Fruit fly (Drosophila melanogaster) whole organism, embryonic: Measurements from ENCODE around the gene CG32095.
A peak's percentile ranks its signal among the peaks of the same experiment; 100 is the strongest.

ENCODE experiments used
- ATbp ChIP-seq: fragments of 200-800 bp; sonication (Bioruptor generic); optimal IDR thresholded peaks from 2 replicates; lab custom pipeline; 2017; ENCODE audit warnings: missing biosample characterization, mild to moderate bottlenecking, missing genetic modification characterization, missing genetic modification reagents
- Atf6 ChIP-seq: fragments of 200-800 bp; sonication (Bioruptor generic); IDR thresholded peaks from 2 replicates; pipeline ENCODE4 v1.3.6; 2022; ENCODE audit warnings: missing biosample characterization, missing genetic modification characterization
- B-H1 ChIP-seq: fragments of 200-800 bp; sonication (Bioruptor generic); IDR thresholded peaks from 3 replicates; pipeline ENCODE4 v1.3.6; 2022; ENCODE audit warnings: missing biosample characterization, missing genetic modification characterization
- BtbVII ChIP-seq: fragments of 200-800 bp; sonication (Bioruptor generic); optimal IDR thresholded peaks from 3 replicates; lab custom pipeline; 2017; ENCODE audit warnings: missing biosample characterization, mild to moderate bottlenecking, missing genetic modification characterization
- CG11723 ChIP-seq: fragments of 200-800 bp; sonication (Bioruptor generic); optimal IDR thresholded peaks from 2 replicates; lab custom pipeline; 2017; ENCODE audit warnings: missing biosample characterization, mild to moderate bottlenecking, missing genetic modification characterization
- CG12236 ChIP-seq: fragments of 200-800 bp; sonication (Bioruptor generic); optimal IDR thresholded peaks from 2 replicates; lab custom pipeline; 2016; ENCODE audit warnings: missing biosample characterization, missing genetic modification characterization
- CG13296 ChIP-seq: fragments of 200-800 bp; sonication (Bioruptor generic); optimal IDR thresholded peaks from 3 replicates; lab custom pipeline; 2018; ENCODE audit warnings: missing biosample characterization, mild to moderate bottlenecking, missing genetic modification characterization
- CG13424 ChIP-seq: fragments of 200-800 bp; sonication (Bioruptor generic); optimal IDR thresholded peaks from 2 replicates; lab custom pipeline; 2019; ENCODE audit warnings: missing biosample characterization, mild to moderate bottlenecking, missing genetic modification characterization, moderate library complexity
- CG14441 ChIP-seq: fragments of 200-800 bp; sonication (Bioruptor generic); IDR thresholded peaks from 2 replicates; pipeline ENCODE4 v1.3.6; 2022; ENCODE audit warnings: missing biosample characterization, missing genetic modification characterization
- CG17802 ChIP-seq: fragments of 200-800 bp; sonication (Bioruptor generic); optimal IDR thresholded peaks from 2 replicates; lab custom pipeline; 2018; ENCODE audit warnings: missing biosample characterization, mild to moderate bottlenecking, missing genetic modification characterization, moderate library complexity
- CG17912 ChIP-seq: fragments of 200-800 bp; sonication (Bioruptor generic); optimal IDR thresholded peaks from 2 replicates; lab custom pipeline; 2018; ENCODE audit warnings: missing biosample characterization, mild to moderate bottlenecking, missing genetic modification characterization
- CG2875 ChIP-seq: fragments of 200-800 bp; sonication (Bioruptor generic); optimal IDR thresholded peaks from 2 replicates; lab custom pipeline; 2017; ENCODE audit warnings: missing biosample characterization, mild to moderate bottlenecking, missing genetic modification characterization, missing genetic modification reagents
- CG4424 ChIP-seq: fragments of 200-800 bp; sonication (Bioruptor generic); optimal IDR thresholded peaks from 3 replicates; lab custom pipeline; 2016; ENCODE audit warnings: missing biosample characterization, missing genetic modification characterization
- CG5180 ChIP-seq: fragments of 200-800 bp; sonication (Bioruptor generic); optimal IDR thresholded peaks from 3 replicates; lab custom pipeline; 2017; ENCODE audit warnings: missing biosample characterization, missing genetic modification characterization, mild to moderate bottlenecking, moderate library complexity, missing genetic modification reagents
- CG9876 ChIP-seq: fragments of 200-800 bp; sonication (Bioruptor generic); optimal IDR thresholded peaks from 2 replicates; lab custom pipeline; 2016; ENCODE audit warnings: missing biosample characterization, missing genetic modification characterization
- Camta ChIP-seq: fragments of 200-800 bp; sonication (Bioruptor generic); optimal IDR thresholded peaks from 2 replicates; lab custom pipeline; 2016; ENCODE audit warnings: missing biosample characterization, missing genetic modification characterization
- Ets65A ChIP-seq: fragments of 200-800 bp; sonication (Bioruptor generic); peaks from one replicate; lab custom pipeline; 2016; ENCODE audit warnings: missing biosample characterization, missing genetic modification characterization
- Ets97D ChIP-seq: fragments of 200-800 bp; sonication (Bioruptor generic); optimal IDR thresholded peaks from 3 replicates; lab custom pipeline; 2016; ENCODE audit warnings: missing biosample characterization, missing genetic modification characterization
- GATAe ChIP-seq: fragments of 200-800 bp; sonication (Bioruptor generic); conservative IDR thresholded peaks from 2 replicates; pipeline ENCODE4 v1.3.6; 2022; ENCODE audit warnings: missing biosample characterization, missing genetic modification characterization
- H15 ChIP-seq: fragments of 200-800 bp; sonication (Bioruptor generic); IDR thresholded peaks from 3 replicates; pipeline ENCODE4 v1.3.6; 2022; ENCODE audit warnings: missing biosample characterization, missing genetic modification characterization
- HLH3B ChIP-seq: fragments of 200-800 bp; sonication (Bioruptor generic); IDR thresholded peaks from 2 replicates; pipeline ENCODE4 v1.3.6; 2022; ENCODE audit warnings: missing biosample characterization, missing genetic modification characterization
- Hr78 ChIP-seq, 2 experiments: fragments of 200-800 bp in 1 of 2; fragments of >200 bp in 1 of 2; sonication (Bioruptor generic) in 1 of 2; optimal IDR thresholded peaks; 2 replicates each; lab custom pipeline; 2017 to 2019; ENCODE audit warnings: missing biosample characterization in 2 of 2, missing genetic modification characterization in 2 of 2, mild to moderate bottlenecking in 1 of 2, moderate library complexity in 1 of 2
- Med ChIP-seq: fragments of 200-800 bp; sonication (Bioruptor generic); peaks from one replicate; lab custom pipeline; 2016; ENCODE audit warnings: missing biosample characterization, missing genetic modification characterization, mild to moderate bottlenecking, inconsistent platforms, moderate library complexity
- Mrtf ChIP-seq: fragments of 200-800 bp; sonication (Bioruptor generic); IDR thresholded peaks from 3 replicates; pipeline ENCODE4 v1.3.6; 2022; ENCODE audit warnings: missing biosample characterization, missing genetic modification characterization
- NFAT ChIP-seq: fragments of 200-800 bp; sonication (Bioruptor generic); IDR thresholded peaks from 2 replicates; pipeline ENCODE4 v1.3.6; 2022; ENCODE audit warnings: missing biosample characterization, missing genetic modification characterization
- Nf-YA ChIP-seq: fragments of 200-800 bp; sonication (Bioruptor generic); IDR thresholded peaks from 2 replicates; pipeline ENCODE4 v1.3.6; 2022; ENCODE audit warnings: missing biosample characterization, missing genetic modification characterization
- Pdp1 ChIP-seq, 2 experiments: fragments of 200-800 bp; sonication (Bioruptor generic); optimal IDR thresholded peaks; 3 replicates each; lab custom pipeline; 2016; ENCODE audit warnings: missing biosample characterization in 2 of 2, missing genetic modification characterization in 2 of 2, mild to moderate bottlenecking in 1 of 2, moderate library complexity in 1 of 2
- Taf1 ChIP-seq: fragments of 200-800 bp; sonication (Bioruptor generic); IDR thresholded peaks from 2 replicates; pipeline ENCODE4 v1.3.6; 2022; ENCODE audit warnings: missing biosample characterization, missing genetic modification characterization
- Xrp1 ChIP-seq: fragments of 200-800 bp; sonication (Bioruptor generic); IDR thresholded peaks from 2 replicates; pipeline ENCODE4 v1.3.6; 2022; ENCODE audit warnings: missing biosample characterization, missing genetic modification characterization
- bsh ChIP-seq, 2 experiments: fragments of 200-800 bp; sonication (Bioruptor generic); optimal IDR thresholded peaks; 2 replicates each; lab custom pipeline; 2017 to 2018; ENCODE audit warnings: mild to moderate bottlenecking in 2 of 2, missing biosample characterization in 2 of 2, missing genetic modification characterization in 2 of 2, moderate library complexity in 1 of 2
- cas ChIP-seq: fragments of 200-800 bp; sonication (Bioruptor generic); IDR thresholded peaks from 2 replicates; pipeline ENCODE4 v1.3.6; 2022; ENCODE audit warnings: missing biosample characterization, missing genetic modification characterization
- chinmo ChIP-seq: fragments of 200-800 bp; sonication (Bioruptor generic); IDR thresholded peaks from 4 replicates; pipeline ENCODE4 v1.3.6; 2022; ENCODE audit warnings: missing biosample characterization, missing genetic modification characterization; ENCODE audit not compliant: partially characterized antibody
- crc ChIP-seq: fragments of 200-800 bp; sonication (Bioruptor generic); optimal IDR thresholded peaks from 2 replicates; lab custom pipeline; 2016; ENCODE audit warnings: missing biosample characterization, missing genetic modification characterization
- esg ChIP-seq: fragments of 200-800 bp; sonication (Bioruptor generic); conservative IDR thresholded peaks from 2 replicates; pipeline ENCODE4 v1.3.6; 2022; ENCODE audit warnings: missing biosample characterization, missing genetic modification characterization
- ftz-f1 ChIP-seq: fragments of 200-800 bp; sonication (Bioruptor generic); optimal IDR thresholded peaks from 2 replicates; lab custom pipeline; 2016; ENCODE audit warnings: missing biosample characterization, missing genetic modification characterization
- grn ChIP-seq: fragments of 200-800 bp; sonication (Bioruptor generic); optimal IDR thresholded peaks from 3 replicates; lab custom pipeline; 2017; ENCODE audit warnings: missing biosample characterization, missing genetic modification characterization
- gro ChIP-seq: fragments of 200-800 bp; sonication (Bioruptor generic); optimal IDR thresholded peaks from 2 replicates; lab custom pipeline; 2016; ENCODE audit warnings: missing biosample characterization, missing genetic modification characterization
- lab ChIP-seq: fragments of 200-800 bp; sonication (Bioruptor generic); optimal IDR thresholded peaks from 3 replicates; lab custom pipeline; 2017; ENCODE audit warnings: missing biosample characterization, missing genetic modification characterization, mild to moderate bottlenecking, moderate library complexity, missing genetic modification reagents
- lov ChIP-seq, 2 experiments: fragments of 200-800 bp in 1 of 2; fragments of >200 bp in 1 of 2; sonication (Bioruptor generic) in 1 of 2; IDR thresholded peaks in 1 of 2; optimal IDR thresholded peaks in 1 of 2; 2 replicates in 1 of 2; 3 replicates in 1 of 2; pipeline versions ENCODE4 v1.3.6 to Lab custom; 2017 to 2022; ENCODE audit warnings: missing biosample characterization in 1 of 2, missing genetic modification characterization in 1 of 2
- luna ChIP-seq: fragments of 200-800 bp; sonication (Bioruptor generic); optimal IDR thresholded peaks from 2 replicates; lab custom pipeline; 2016; ENCODE audit warnings: missing biosample characterization, missing genetic modification characterization
- mirr ChIP-seq: fragments of 200-800 bp; sonication (Bioruptor generic); optimal IDR thresholded peaks from 3 replicates; lab custom pipeline; 2018; ENCODE audit warnings: missing biosample characterization, mild to moderate bottlenecking, missing genetic modification characterization
- otp ChIP-seq: fragments of 200-800 bp; sonication (Bioruptor generic); IDR thresholded peaks from 3 replicates; pipeline ENCODE4, ENCODE4 v1.3.6; 2022; ENCODE audit warnings: missing biosample characterization, missing genetic modification characterization
- pho ChIP-seq: fragments of 200-800 bp; sonication (Bioruptor generic); optimal IDR thresholded peaks from 2 replicates; lab custom pipeline; 2016; ENCODE audit warnings: missing biosample characterization, missing genetic modification characterization
- rib ChIP-seq: fragments of 200-800 bp; sonication (Bioruptor generic); IDR thresholded peaks from 2 replicates; pipeline ENCODE4 v1.3.6; 2022; ENCODE audit warnings: missing biosample characterization, missing genetic modification characterization
- salm ChIP-seq: fragments of 200-800 bp; sonication (Bioruptor generic); optimal IDR thresholded peaks from 2 replicates; lab custom pipeline; 2018; ENCODE audit warnings: missing biosample characterization, mild to moderate bottlenecking, missing genetic modification characterization
- sens ChIP-seq: fragments of 200-800 bp; sonication (Bioruptor generic); peaks from one replicate; lab custom pipeline; 2016; ENCODE audit warnings: missing biosample characterization, missing genetic modification characterization
- sim ChIP-seq: fragments of 200-800 bp; sonication (Bioruptor generic); IDR thresholded peaks from 2 replicates; pipeline ENCODE4 v1.3.6; 2022; ENCODE audit warnings: missing biosample characterization, missing genetic modification characterization
- slou ChIP-seq: fragments of 200-800 bp; sonication (Bioruptor generic); optimal IDR thresholded peaks from 3 replicates; lab custom pipeline; 2016; ENCODE audit warnings: missing biosample characterization, missing genetic modification characterization
- tin ChIP-seq: fragments of 200-800 bp; sonication (Bioruptor generic); optimal IDR thresholded peaks from 3 replicates; lab custom pipeline; 2016; ENCODE audit warnings: missing biosample characterization, missing genetic modification characterization
- vvl ChIP-seq: fragments of 200-800 bp; sonication (Bioruptor generic); IDR thresholded peaks from 2 replicates; pipeline ENCODE4 v1.3.6; 2022; ENCODE audit warnings: missing biosample characterization, missing genetic modification characterization
- wek ChIP-seq: fragments of 200-800 bp; sonication (Bioruptor generic); optimal IDR thresholded peaks from 3 replicates; lab custom pipeline; 2018; ENCODE audit warnings: missing biosample characterization, mild to moderate bottlenecking, missing genetic modification characterization, moderate library complexity

CG32095 gene

DNA sequence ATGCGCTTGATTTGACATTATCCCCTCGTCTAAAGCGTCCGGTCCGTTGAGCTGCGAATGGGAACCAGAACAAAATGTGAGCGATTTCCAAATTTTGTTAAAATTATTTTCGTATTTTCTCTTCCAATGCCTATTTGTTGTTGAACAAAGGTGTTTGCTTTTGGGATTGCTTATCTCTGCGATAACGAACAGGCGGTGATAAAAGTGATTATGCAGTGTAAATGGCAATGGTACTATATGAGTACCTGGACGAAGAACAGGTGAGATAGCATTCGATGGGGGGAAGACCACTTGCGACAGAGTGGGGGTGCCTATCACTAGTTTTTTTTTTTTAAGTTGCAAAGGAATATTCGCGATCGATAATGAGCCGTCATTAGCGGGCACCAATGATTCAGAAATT is 37.3 kb downstream of the CG32095 start (continued):
- TF ChIP-seq salm (tag; lab: Kevin White, UChicago) (no peak), tin (GFP tag; lab: Kevin White, UChicago) (no peak), CG9876 (no peak), CG4424 (no peak), CG17912 (GFP tag; lab: Kevin White, UChicago) (peak; percentile 22), CG5180 (GFP tag; lab: Kevin White, UChicago) (no peak), ATbp (GFP tag; lab: Kevin White, UChicago) (peak; percentile 33), NFAT (no peak), CG14441 (GFP tag; lab: Robert Waterston, UW) (no peak), mirr (GFP tag; lab: Kevin White, UChicago) (peak; percentile 86), CG17802 (tag; lab: Kevin White, UChicago) (no peak), Mrtf (GFP tag; lab: Robert Waterston, UW) (no peak), Nf-YA (GFP tag; lab: Robert Waterston, UW) (0 out of 2 replicates have a peak, but pooled peaks have one; percentile 7), slou (GFP tag; lab: Kevin White, UChicago) (no peak), crc (GFP tag; lab: Kevin White, UChicago) (no peak), Xrp1 (GFP tag; lab: Robert Waterston, UW) (no peak), Med (GFP tag; lab: Kevin White, UChicago) (peak; percentile 23), chinmo (GFP tag; lab: Robert Waterston, UW) (0 out of 4 replicates have a peak, but pooled peaks have one; percentile 27), HLH3B (GFP tag; lab: Robert Waterston, UW) (no peak), luna (GFP tag; lab: Kevin White, UChicago) (no peak), sens (GFP tag; lab: Kevin White, UChicago) (peak; percentile 33), esg (no peak), CG11723 (GFP tag; lab: Kevin White, UChicago) (no peak), Camta (GFP tag; lab: Kevin White, UChicago) (no peak), Hr78 (GFP tag; optimal IDR thresholded peaks at IDR 0.05; lab: Kevin White, UChicago) (no peak), bsh (GFP tag; optimal IDR thresholded peaks at IDR 0.05; lab: Kevin White, UChicago) (no peak), CG13296 (peak; percentile 23), Taf1 (GFP tag; lab: Robert Waterston, UW) (no peak), sim (GFP tag; lab: Robert Waterston, UW) (no peak), GATAe (GFP tag; lab: Robert Waterston, UW) (peak; percentile 48; the same call in 1 of the 2 replicates), Ets65A (GFP tag; lab: Kevin White, UChicago) (peak; percentile 21), cas (no peak), H15 (GFP tag; lab: Robert Waterston, UW) (no peak), wek (GFP tag; lab: Kevin White, UChicago) (peak; percentile 6), rib (0 out of 2 replicates have a peak, but pooled peaks have one; percentile 40), BtbVII (GFP tag; lab: Kevin White, UChicago) (peak; percentile 34), ftz-f1 (no peak), gro (GFP tag; lab: Kevin White, UChicago) (peak; percentile 27), lov (optimal IDR thresholded peaks at IDR 0.05; lab: Kevin White, UChicago) (no peak), lov (GFP tag; IDR thresholded peaks at IDR 0.05; lab: Robert Waterston, UW) (no peak), Ets97D (GFP tag; lab: Kevin White, UChicago) (no peak), B-H1 (GFP tag; lab: Robert Waterston, UW) (no peak; the same call in 2 of the 3 replicates), CG13424 (no peak), vvl (GFP tag; lab: Robert Waterston, UW) (no peak), Pdp1 (GFP tag; optimal IDR thresholded peaks at IDR 0.05; lab: Kevin White, UChicago) (peak in 1 of 2 experiments; percentile 82), pho (GFP tag; lab: Kevin White, UChicago) (no peak), Atf6 (peak; percentile 40; the same call in 1 of the 2 replicates), grn (GFP tag; lab: Kevin White, UChicago) (peak; percentile 66), lab (GFP tag; lab: Kevin White, UChicago) (peak; percentile 72), CG2875 (GFP tag; lab: Kevin White, UChicago) (no peak), otp (GFP tag; lab: Robert Waterston, UW) (no peak), CG12236 (GFP tag; lab: Kevin White, UChicago) (no peak)
